Fruit fly (Drosophila melanogaster): Measurements from ENCODE around the gene CG4116.

DNA sequence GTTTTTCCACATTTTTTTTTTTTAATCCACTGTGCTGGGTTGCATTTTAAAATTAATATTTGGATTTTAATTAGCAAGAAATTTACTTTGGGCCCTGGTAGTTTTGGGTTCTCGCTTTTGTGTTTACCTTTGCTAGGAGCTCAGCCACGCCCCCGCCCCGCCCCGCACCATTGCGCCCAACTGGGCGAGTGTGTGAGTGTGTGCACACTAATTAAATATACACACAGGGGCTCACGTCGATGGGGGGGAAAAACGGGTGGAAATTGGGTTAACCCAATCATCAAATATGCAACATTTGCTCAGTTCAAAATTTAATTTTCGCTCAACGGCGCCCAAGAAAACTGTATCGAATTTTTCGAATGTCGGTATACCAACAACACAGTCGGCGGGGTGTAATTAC lies 40.1 kb downstream of the CG4116 start:
- TF ChIP-seq usp (GFP tag; optimal IDR thresholded peaks at IDR 0.05) (no peak), pho (GFP tag; optimal IDR thresholded peaks at IDR 0.05) (no peak), vnd (GFP tag; IDR thresholded peaks at IDR 0.05; ENCODE audit: partially characterized antibody) (no peak), CG13296 (GFP tag; optimal IDR thresholded peaks at IDR 0.05) (no peak), inv (GFP tag; IDR thresholded peaks at IDR 0.05; ENCODE audit: partially characterized antibody) (no peak), insv (GFP tag; optimal IDR thresholded peaks at IDR 0.05) (no peak), dati (GFP tag; IDR thresholded peaks at IDR 0.05) (no peak), CG1602 (GFP tag; optimal IDR thresholded peaks at IDR 0.05) (no peak), tx (GFP tag; optimal IDR thresholded peaks at IDR 0.05) (no peak), CG1024 (GFP tag; IDR thresholded peaks at IDR 0.05) (no peak), maf-S (GFP tag; optimal IDR thresholded peaks at IDR 0.05) (no peak), CG12236 (GFP tag; optimal IDR thresholded peaks at IDR 0.05) (no peak)
